Fruit fly (Drosophila melanogaster): ENCODE data around the gene CG32270.

The CG32270 gene

dm6 chr3L:3198447-3199402 is 10.1 kb downstream of the CG32270 start, which contains the start of the genes CG32276 and gry (continued):
- TF ChIP-seq gcm2 (GFP tag; optimal IDR thresholded peaks at IDR 0.05) (peak; percentile 39), tx (GFP tag; optimal IDR thresholded peaks at IDR 0.05) (peak; percentile 67), CG17568 (GFP tag; optimal IDR thresholded peaks at IDR 0.05) (no peak), zfh2 (GFP tag; optimal IDR thresholded peaks at IDR 0.05) (peak; percentile 85), CG14441 (GFP tag; IDR thresholded peaks at IDR 0.05) (peak; percentile 60), esg (GFP tag; conservative IDR thresholded peaks at IDR 0.05) (peak; percentile 65), CG5245 (GFP tag; optimal IDR thresholded peaks at IDR 0.05) (peak; percentile 70), MBD-R2 (GFP tag; IDR thresholded peaks at IDR 0.05) (peak; percentile 85), CG3995 (GFP tag; optimal IDR thresholded peaks at IDR 0.05) (peak; percentile 91), nom (GFP tag; optimal IDR thresholded peaks at IDR 0.05) (peak; percentile 84), Fer1 (GFP tag; optimal IDR thresholded peaks at IDR 0.05) (peak; percentile 77), CG11398 (GFP tag; optimal IDR thresholded peaks at IDR 0.05) (no peak), Trl (optimal IDR thresholded peaks at IDR 0.05) (peak in 1 of 2 experiments; percentile 14), Trl (GFP tag; optimal IDR thresholded peaks at IDR 0.05) (peak; percentile 85), tgo (GFP tag; IDR thresholded peaks at IDR 0.05) (peak; percentile 73), CG15514 (GFP tag; optimal IDR thresholded peaks at IDR 0.05) (peak; percentile 91), CG1792 (GFP tag; optimal IDR thresholded peaks at IDR 0.05) (no peak), CG6689 (GFP tag; IDR thresholded peaks at IDR 0.05) (peak; percentile 69), CG17361 (GFP tag; IDR thresholded peaks at IDR 0.05) (no peak; the same call in 2 of the 3 replicates), Jarid2 (GFP tag; optimal IDR thresholded peaks at IDR 0.05) (peak; percentile 50), CG7987 (GFP tag; optimal IDR thresholded peaks at IDR 0.05) (peak; percentile 74), CG4707 (GFP tag; optimal IDR thresholded peaks at IDR 0.05) (no peak), bbx (GFP tag; IDR thresholded peaks at IDR 0.05; ENCODE audit: partially characterized antibody) (no peak), CG11696 (GFP tag; IDR thresholded peaks at IDR 0.05) (no peak), Camta (GFP tag; optimal IDR thresholded peaks at IDR 0.05) (peak; percentile 42), slou (GFP tag; optimal IDR thresholded peaks at IDR 0.05) (peak; percentile 58), CG11093 (GFP tag; IDR thresholded peaks at IDR 0.05) (peak; percentile 65; the same call in 2 of the 3 replicates), CG17912 (GFP tag; optimal IDR thresholded peaks at IDR 0.05) (peak; percentile 7), H2.0 (GFP tag; IDR thresholded peaks at IDR 0.05) (no peak; the same call in 1 of the 2 replicates), Hr51 (GFP tag; optimal IDR thresholded peaks at IDR 0.05) (peak in 1 of 2 experiments; percentile 78), CTCF (GFP tag; optimal IDR thresholded peaks at IDR 0.05) (no peak), HLH54F (GFP tag; optimal IDR thresholded peaks at IDR 0.05) (peak; percentile 85), tap (tag; optimal IDR thresholded peaks at IDR 0.05) (peak; percentile 63), CG8290 (GFP tag; optimal IDR thresholded peaks at IDR 0.05) (no peak), CG8290 (tag; optimal IDR thresholded peaks at IDR 0.05) (peak in 1 of 2 experiments; percentile 15), nmo (GFP tag; optimal IDR thresholded peaks at IDR 0.05) (peak; percentile 84), YL-1 (GFP tag; optimal IDR thresholded peaks at IDR 0.05) (peak; percentile 93), fu2 (GFP tag; optimal IDR thresholded peaks at IDR 0.05) (peak; percentile 76), oc (tag; optimal IDR thresholded peaks at IDR 0.05) (no peak), CG2129 (GFP tag; IDR thresholded peaks at IDR 0.05; ENCODE audit: partially characterized antibody) (no peak), CG9215 (GFP tag; IDR thresholded peaks at IDR 0.05) (peak; percentile 64), chif (GFP tag; optimal IDR thresholded peaks at IDR 0.05) (peak; percentile 54 to 71), lola (GFP tag; optimal IDR thresholded peaks at IDR 0.05) (peak in 1 of 3 experiments; percentile 71), emc (GFP tag; optimal IDR thresholded peaks at IDR 0.05) (peak; percentile 48), phol (tag; optimal IDR thresholded peaks at IDR 0.05) (peak; percentile 90), shn (GFP tag; optimal IDR thresholded peaks at IDR 0.05) (peak; percentile 65), wor (GFP tag; IDR thresholded peaks at IDR 0.05) (peak; percentile 59), CG1024 (GFP tag; IDR thresholded peaks at IDR 0.05) (peak; percentile 46; the same call in 1 of the 2 replicates), CG11723 (GFP tag; optimal IDR thresholded peaks at IDR 0.05) (peak; percentile 60)
